Worm (Caenorhabditis elegans): Measurements from ENCODE around the gene Y53G8AR.6.

DNA sequence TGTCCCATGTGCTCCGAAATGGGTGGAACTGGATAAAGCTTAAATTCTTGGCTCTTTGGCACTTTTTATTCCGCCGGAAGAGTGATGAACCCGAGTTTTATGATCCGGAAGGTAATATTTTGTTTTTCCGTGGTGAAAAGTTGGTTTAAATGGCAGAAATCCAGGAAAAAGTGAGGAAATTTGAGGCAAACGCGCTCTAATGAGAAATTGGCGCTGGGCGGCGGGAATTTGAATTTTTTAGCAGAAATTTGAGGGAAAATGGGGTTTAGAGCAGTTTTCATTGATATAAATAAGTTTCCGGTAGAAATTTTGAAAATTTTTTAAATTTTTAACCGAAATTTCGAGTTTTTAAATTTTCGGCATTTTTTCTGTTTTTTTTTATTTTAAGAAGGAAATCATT lies 17.1 kb downstream of the Y53G8AR.6 start:
- TF ChIP-seq ztf-23 (GFP tag; IDR thresholded peaks at IDR 0.05): no peak
- no peak for TF ChIP-seq med-1 (GFP tag; optimal IDR thresholded peaks at IDR 0.05; ENCODE audit: insufficient read depth)
- no peak for TF ChIP-seq T22C8.4 (GFP tag; IDR thresholded peaks at IDR 0.05)
- TF ChIP-seq cog-1 (tag; optimal IDR thresholded peaks at IDR 0.05): no peak
- TF ChIP-seq flt-1 (GFP tag; IDR thresholded peaks at IDR 0.05): no peak
